Fruit fly (Drosophila melanogaster) whole organism: ENCODE measurements around the gene Fer2.

ENCODE experiments used
- CG8478 ChIP-seq: fragments of >200 bp; optimal IDR thresholded peaks from 2 replicates; lab custom pipeline; 2018; ENCODE audit warnings: inconsistent platforms
- Dll ChIP-seq: fragments of >200 bp; optimal IDR thresholded peaks from 2 replicates; lab custom pipeline; 2017
- EcR ChIP-seq, 2 experiments: fragments of >200 bp; optimal IDR thresholded peaks; 2 replicates each; lab custom pipeline; 2017; ENCODE audit warnings: missing biosample characterization in 2 of 2, missing genetic modification characterization in 2 of 2, missing genetic modification reagents in 2 of 2
- pan ChIP-seq: fragments of >200 bp; optimal IDR thresholded peaks from 2 replicates; lab custom pipeline; 2017
- psq ChIP-seq: fragments of >200 bp; optimal IDR thresholded peaks from 2 replicates; lab custom pipeline; 2017
- usp ChIP-seq: fragments of >200 bp; optimal IDR thresholded peaks from 2 replicates; lab custom pipeline; 2017; ENCODE audit warnings: missing biosample characterization, missing genetic modification characterization, mixed read lengths

Gene Fer2

dm6 chr3R:16128471-16128870 lies 22.6 kb downstream of the Fer2 start:
- TF ChIP-seq pan (lab: Kevin White, UChicago) = no peak
- no peak for TF ChIP-seq Dll (lab: Kevin White, UChicago)
- no peak for TF ChIP-seq usp (GFP tag; lab: Kevin White, UChicago)
- TF ChIP-seq EcR (GFP tag; optimal IDR thresholded peaks at IDR 0.05; lab: Kevin White, UChicago) = no peak
- no peak for TF ChIP-seq CG8478
- no peak for TF ChIP-seq psq (lab: Kevin White, UChicago)

dm6 chr3R:16119441-16119840 lies 31.7 kb downstream of the Fer2 start:
- TF ChIP-seq Dll (lab: Kevin White, UChicago) (no peak), EcR (GFP tag; optimal IDR thresholded peaks at IDR 0.05; lab: Kevin White, UChicago) (no peak), usp (GFP tag; lab: Kevin White, UChicago) (no peak), psq (lab: Kevin White, UChicago) (no peak), CG8478 (no peak)

dm6 chr3R:16117359-16117758 lies 33.8 kb downstream of the Fer2 start:
- TF ChIP-seq pan (lab: Kevin White, UChicago) (no peak), Dll (lab: Kevin White, UChicago) (no peak), usp (GFP tag; lab: Kevin White, UChicago) (no peak), EcR (GFP tag; optimal IDR thresholded peaks at IDR 0.05; lab: Kevin White, UChicago) (no peak), CG8478 (no peak), psq (lab: Kevin White, UChicago) (no peak)

dm6 chr3R:16115861-16116260 lies 35.3 kb downstream of the Fer2 start, which contains the start of gene Sb:
Sb (plus strand) TSS chr3R:16116161.
- TF ChIP-seq psq (lab: Kevin White, UChicago) (no peak), pan (lab: Kevin White, UChicago) (no peak), usp (GFP tag; lab: Kevin White, UChicago) (no peak), Dll (lab: Kevin White, UChicago) (no peak), EcR (GFP tag; optimal IDR thresholded peaks at IDR 0.05; lab: Kevin White, UChicago) (no peak), CG8478 (no peak)

dm6 chr3R:16113124-16113523 lies 38.0 kb downstream of the Fer2 start:
- TF ChIP-seq psq (lab: Kevin White, UChicago) (no peak), CG8478 (no peak), EcR (GFP tag; optimal IDR thresholded peaks at IDR 0.05; lab: Kevin White, UChicago) (no peak), usp (GFP tag; lab: Kevin White, UChicago) (no peak), Dll (lab: Kevin White, UChicago) (peak; percentile 54)

- TF ChIP-seq pan (lab: Kevin White, UChicago) (no peak), EcR (GFP tag; optimal IDR thresholded peaks at IDR 0.05; lab: Kevin White, UChicago) (no peak), CG8478 (no peak), psq (lab: Kevin White, UChicago) (no peak), Dll (lab: Kevin White, UChicago) (no peak), usp (GFP tag; lab: Kevin White, UChicago) (no peak)
Observed at dm6 chr3R:16105813-16106480, 45.2 kb downstream of the Fer2 start.
